Fruit fly (Drosophila melanogaster) whole organism, larva: ENCODE data around the gene CG40228.

Experiments used
- noc ChIP-seq: fragments of 200-800 bp; sonication (Bioruptor generic); optimal IDR thresholded peaks from 3 replicates; lab custom pipeline; 2019; ENCODE audit warnings: missing biosample characterization, mild to moderate bottlenecking, missing genetic modification characterization, moderate library complexity

The CG40228 gene

DNA sequence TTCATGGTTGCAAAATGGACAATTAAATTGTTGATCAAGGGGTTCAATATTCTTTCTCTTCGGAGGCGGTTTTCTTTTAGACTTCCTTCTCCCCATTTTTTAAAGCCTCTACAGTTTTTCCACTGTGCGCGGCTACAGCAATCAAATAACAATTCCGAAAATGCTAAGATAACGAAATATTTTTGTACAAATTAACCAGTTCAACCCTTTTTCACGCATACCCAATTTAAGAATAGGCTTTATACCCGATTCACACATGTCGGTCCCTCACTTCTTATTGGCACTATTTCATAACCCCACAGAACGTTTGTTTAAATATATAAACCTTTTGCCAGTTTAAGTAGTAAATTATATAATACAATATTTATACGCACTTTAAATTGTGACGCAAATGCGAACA is at the start of gene CG40228:
Gene CG40228, minus strand, starts transcription at position 163 of the 400 bp plus-strand sequence.
- no peak for TF ChIP-seq noc (tag; lab: Kevin White, UChicago)

DNA sequence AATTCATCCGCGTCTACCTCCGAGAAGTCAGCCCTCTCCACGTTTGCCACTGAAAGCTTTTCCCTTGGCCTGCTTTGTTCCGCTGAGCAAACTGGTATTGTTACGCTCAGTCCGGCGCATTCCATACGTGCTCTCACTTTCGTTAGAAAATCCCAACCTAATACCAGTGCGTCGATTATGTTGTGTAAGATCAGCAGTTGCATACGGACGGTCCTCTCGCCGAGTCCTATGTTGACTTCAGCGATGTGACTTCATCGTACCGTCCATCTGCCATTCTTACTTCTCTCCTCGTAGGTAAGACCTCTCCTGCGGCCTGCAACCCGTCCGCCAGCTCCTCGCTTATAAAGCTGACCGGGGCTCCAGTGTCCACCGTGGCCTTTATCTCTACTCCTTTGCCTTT is 10.1 kb upstream of the CG40228 start:
- TF ChIP-seq noc (tag; lab: Kevin White, UChicago), result no peak

DNA sequence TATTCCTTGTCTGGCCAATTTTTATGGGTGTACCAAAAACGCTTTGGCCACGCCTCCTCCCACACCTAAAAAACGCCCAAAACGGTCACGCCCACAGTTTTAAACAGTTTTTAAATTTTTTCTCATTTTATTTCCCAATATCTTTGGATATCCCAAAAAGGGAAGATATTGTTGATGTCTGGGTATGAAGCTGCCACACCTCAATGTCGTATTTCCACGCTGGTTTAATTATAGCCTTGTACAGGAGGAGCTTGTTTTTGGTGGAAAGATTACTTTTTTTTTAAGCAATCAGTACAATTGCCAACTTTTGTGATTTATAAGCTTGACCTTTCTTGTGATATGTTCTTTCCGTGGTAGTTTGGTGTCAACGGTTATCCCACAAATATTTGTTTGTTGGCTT is 3.0 kb upstream of the CG40228 start:
- TF ChIP-seq noc (tag; lab: Kevin White, UChicago), result no peak

DNA sequence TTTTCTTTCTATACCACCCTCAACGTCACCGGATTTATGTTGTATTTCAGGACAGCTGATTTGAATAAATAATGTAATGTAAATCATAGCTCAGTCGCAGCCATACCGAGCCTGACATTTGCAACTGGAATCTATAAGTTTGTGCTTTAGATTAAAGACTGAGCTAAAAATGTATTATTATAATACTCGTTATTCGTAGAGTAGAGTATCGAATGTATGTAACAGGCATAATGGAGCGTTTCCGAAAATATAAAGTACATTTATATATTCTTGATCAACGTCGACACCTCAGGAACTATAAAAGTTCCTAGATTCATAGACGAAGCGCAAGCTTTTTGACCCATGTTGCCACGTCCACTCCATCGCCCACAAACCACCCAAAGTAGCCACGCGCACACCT is 1.3 kb upstream of the CG40228 start:
- TF ChIP-seq noc (tag; lab: Kevin White, UChicago), result no peak
